Fruit fly (Drosophila melanogaster) whole organism, embryonic: ENCODE data around the gene Nsun5.

Experiments used
- Atf6 ChIP-seq: fragments of 200-800 bp; sonication (Bioruptor generic); IDR thresholded peaks from 2 replicates; pipeline ENCODE4 v1.3.6; 2022; ENCODE audit warnings: missing biosample characterization, missing genetic modification characterization
- CG10654 ChIP-seq: fragments of 200-800 bp; sonication (Bioruptor generic); optimal IDR thresholded peaks from 2 replicates; lab custom pipeline; 2016; ENCODE audit warnings: missing biosample characterization, missing genetic modification characterization
- CG12071 ChIP-seq: fragments of 200-800 bp; sonication (Bioruptor generic); optimal IDR thresholded peaks from 3 replicates; lab custom pipeline; 2018; ENCODE audit warnings: missing biosample characterization, mild to moderate bottlenecking, missing genetic modification characterization
- CG12236 ChIP-seq: fragments of 200-800 bp; sonication (Bioruptor generic); optimal IDR thresholded peaks from 2 replicates; lab custom pipeline; 2016; ENCODE audit warnings: missing biosample characterization, missing genetic modification characterization
- CG13894 ChIP-seq: fragments of 200-800 bp; sonication (Bioruptor generic); optimal IDR thresholded peaks from 3 replicates; lab custom pipeline; 2018; ENCODE audit warnings: missing biosample characterization, mild to moderate bottlenecking, missing genetic modification characterization, moderate library complexity
- CG15696 ChIP-seq: fragments of 200-800 bp; sonication (Bioruptor generic); optimal IDR thresholded peaks from 2 replicates; lab custom pipeline; 2019; ENCODE audit warnings: missing biosample characterization, mild to moderate bottlenecking, missing genetic modification characterization, moderate library complexity
- CG1602 ChIP-seq: fragments of 200-800 bp; sonication (Bioruptor generic); optimal IDR thresholded peaks from 3 replicates; lab custom pipeline; 2016; ENCODE audit warnings: missing biosample characterization, missing genetic modification characterization
- CG1603 ChIP-seq: fragments of 200-800 bp; sonication (Bioruptor generic); optimal IDR thresholded peaks from 2 replicates; lab custom pipeline; 2019; ENCODE audit warnings: missing biosample characterization, mild to moderate bottlenecking, missing genetic modification characterization, moderate library complexity
- CG16815 ChIP-seq: fragments of 200-800 bp; sonication (Bioruptor generic); optimal IDR thresholded peaks from 3 replicates; lab custom pipeline; 2017; ENCODE audit warnings: missing biosample characterization, mild to moderate bottlenecking, missing genetic modification characterization
- CG17328 ChIP-seq: fragments of 200-800 bp; sonication (Bioruptor generic); IDR thresholded peaks from 2 replicates; pipeline ENCODE4 v1.3.6; 2022; ENCODE audit warnings: missing biosample characterization, missing genetic modification characterization
- CG18476 ChIP-seq: fragments of 200-800 bp; sonication (Bioruptor generic); optimal IDR thresholded peaks from 2 replicates; lab custom pipeline; 2016; ENCODE audit warnings: missing biosample characterization, mild to moderate bottlenecking, missing genetic modification characterization
- CG3838 ChIP-seq: fragments of 200-800 bp; sonication (Bioruptor generic); optimal IDR thresholded peaks from 3 replicates; lab custom pipeline; 2016; ENCODE audit warnings: missing biosample characterization, missing genetic modification characterization
- CG4360 ChIP-seq: fragments of 200-800 bp; sonication (Bioruptor generic); IDR thresholded peaks from 2 replicates; pipeline ENCODE4 v1.3.6; 2022; ENCODE audit warnings: missing biosample characterization, missing genetic modification characterization
- CG5180 ChIP-seq: fragments of 200-800 bp; sonication (Bioruptor generic); optimal IDR thresholded peaks from 3 replicates; lab custom pipeline; 2017; ENCODE audit warnings: missing biosample characterization, missing genetic modification characterization, mild to moderate bottlenecking, moderate library complexity, missing genetic modification reagents
- CG8359 ChIP-seq: fragments of 200-800 bp; sonication (Bioruptor generic); optimal IDR thresholded peaks from 2 replicates; lab custom pipeline; 2017; ENCODE audit warnings: missing biosample characterization, mild to moderate bottlenecking, missing genetic modification characterization, borderline replicate concordance
- CG8765 ChIP-seq: fragments of 200-800 bp; sonication (Bioruptor generic); IDR thresholded peaks from 2 replicates; pipeline ENCODE4 v1.3.6; 2022; ENCODE audit warnings: missing biosample characterization, missing genetic modification characterization
- CoRest ChIP-seq: fragments of 200-800 bp; sonication (Bioruptor generic); optimal IDR thresholded peaks from 3 replicates; lab custom pipeline; 2018; ENCODE audit warnings: missing biosample characterization, mild to moderate bottlenecking, missing genetic modification characterization, moderate library complexity
- CrebB ChIP-seq: fragments of 200-800 bp; sonication (Bioruptor generic); optimal IDR thresholded peaks from 3 replicates; lab custom pipeline; 2018; ENCODE audit warnings: missing biosample characterization, mild to moderate bottlenecking, missing genetic modification characterization
- D ChIP-seq, 2 experiments: fragments of 200-800 bp in 1 of 2; fragments of >200 bp in 1 of 2; sonication (Bioruptor generic) in 1 of 2; optimal IDR thresholded peaks; 2 replicates in 1 of 2; 3 replicates in 1 of 2; lab custom pipeline; 2017; ENCODE audit warnings: mild to moderate bottlenecking in 1 of 2, missing biosample characterization in 1 of 2, missing genetic modification characterization in 1 of 2, missing genetic modification reagents in 1 of 2
- Dll ChIP-seq: fragments of 200-800 bp; sonication (Bioruptor generic); IDR thresholded peaks from 4 replicates; pipeline ENCODE4 v1.3.6; 2022; ENCODE audit warnings: missing biosample characterization, missing genetic modification characterization; ENCODE audit not compliant: partially characterized antibody
- E2f1 ChIP-seq: fragments of 200-800 bp; sonication (Bioruptor generic); IDR thresholded peaks from 2 replicates; pipeline ENCODE4 v1.3.6; 2022; ENCODE audit warnings: missing biosample characterization, missing genetic modification characterization
- Hand ChIP-seq: fragments of 200-800 bp; sonication (Bioruptor generic); optimal IDR thresholded peaks from 2 replicates; lab custom pipeline; 2017; ENCODE audit warnings: mild to moderate bottlenecking, missing biosample characterization, missing genetic modification reagents, missing genetic modification characterization
- Nf-YA ChIP-seq: fragments of 200-800 bp; sonication (Bioruptor generic); IDR thresholded peaks from 2 replicates; pipeline ENCODE4 v1.3.6; 2022; ENCODE audit warnings: missing biosample characterization, missing genetic modification characterization
- Oli ChIP-seq: fragments of 200-800 bp; sonication (Bioruptor generic); optimal IDR thresholded peaks from 2 replicates; lab custom pipeline; 2018; ENCODE audit warnings: missing biosample characterization, mild to moderate bottlenecking, missing genetic modification characterization, moderate library complexity
- Ptx1 ChIP-seq: fragments of 200-800 bp; sonication (Bioruptor generic); IDR thresholded peaks from 2 replicates; pipeline ENCODE4 v1.3.6; 2022; ENCODE audit warnings: missing biosample characterization, missing genetic modification characterization
- Sox100B ChIP-seq: fragments of 200-800 bp; sonication (Bioruptor generic); optimal IDR thresholded peaks from 3 replicates; lab custom pipeline; 2018; ENCODE audit warnings: missing biosample characterization, mild to moderate bottlenecking, missing genetic modification characterization
- Vsx1 ChIP-seq: fragments of 200-800 bp; sonication (Bioruptor generic); optimal IDR thresholded peaks from 2 replicates; lab custom pipeline; 2017; ENCODE audit warnings: missing biosample characterization, mild to moderate bottlenecking, missing genetic modification characterization, missing genetic modification reagents
- Xbp1 ChIP-seq: fragments of 200-800 bp; sonication (Bioruptor generic); optimal IDR thresholded peaks from 3 replicates; lab custom pipeline; 2016; ENCODE audit warnings: missing biosample characterization, mild to moderate bottlenecking, missing genetic modification characterization
- bsh ChIP-seq, 2 experiments: fragments of 200-800 bp; sonication (Bioruptor generic); optimal IDR thresholded peaks; 2 replicates each; lab custom pipeline; 2017 to 2018; ENCODE audit warnings: mild to moderate bottlenecking in 2 of 2, missing biosample characterization in 2 of 2, missing genetic modification characterization in 2 of 2, moderate library complexity in 1 of 2
- btn ChIP-seq: fragments of 200-800 bp; sonication (Bioruptor generic); optimal IDR thresholded peaks from 2 replicates; lab custom pipeline; 2016; ENCODE audit warnings: missing biosample characterization, missing genetic modification characterization
- ci ChIP-seq: fragments of 200-800 bp; sonication (Bioruptor generic); IDR thresholded peaks from 3 replicates; pipeline ENCODE4 v1.3.6; 2022; ENCODE audit warnings: missing biosample characterization, missing genetic modification characterization
- crp ChIP-seq, 2 experiments: fragments of 200-800 bp; sonication (Bioruptor generic); optimal IDR thresholded peaks; 2 replicates in 1 of 2; 3 replicates in 1 of 2; lab custom pipeline; 2017; ENCODE audit warnings: missing biosample characterization in 2 of 2, missing genetic modification characterization in 2 of 2, mild to moderate bottlenecking in 1 of 2, moderate library complexity in 1 of 2
- ewg ChIP-seq: fragments of 200-800 bp; sonication (Bioruptor generic); optimal IDR thresholded peaks from 3 replicates; lab custom pipeline; 2017; ENCODE audit warnings: mild to moderate bottlenecking, missing biosample characterization, missing genetic modification reagents, missing genetic modification characterization
- fd64A ChIP-seq: fragments of 200-800 bp; sonication (Bioruptor generic); optimal IDR thresholded peaks from 3 replicates; lab custom pipeline; 2018; ENCODE audit warnings: missing biosample characterization, mild to moderate bottlenecking, missing genetic modification characterization
- gce ChIP-seq: fragments of 200-800 bp; sonication (Bioruptor generic); IDR thresholded peaks from 3 replicates; pipeline ENCODE4 v1.3.6; 2022; ENCODE audit warnings: missing biosample characterization, missing genetic modification characterization
- gsb-n ChIP-seq: fragments of 200-800 bp; sonication (Bioruptor generic); optimal IDR thresholded peaks from 3 replicates; lab custom pipeline; 2018; ENCODE audit warnings: missing biosample characterization, mild to moderate bottlenecking, missing genetic modification characterization
- jing ChIP-seq: fragments of 200-800 bp; sonication (Bioruptor generic); optimal IDR thresholded peaks from 2 replicates; lab custom pipeline; 2018; ENCODE audit warnings: missing biosample characterization, mild to moderate bottlenecking, missing genetic modification characterization
- ken ChIP-seq: fragments of 200-800 bp; sonication (Bioruptor generic); IDR thresholded peaks from 3 replicates; pipeline ENCODE4 v1.3.6; 2022; ENCODE audit warnings: missing biosample characterization, missing genetic modification characterization
- knrl ChIP-seq: fragments of 200-800 bp; sonication (Bioruptor generic); IDR thresholded peaks from 3 replicates; pipeline ENCODE4 v1.3.6; 2022; ENCODE audit warnings: missing biosample characterization, missing genetic modification characterization; ENCODE audit not compliant: partially characterized antibody
- lov ChIP-seq, 2 experiments: fragments of 200-800 bp in 1 of 2; fragments of >200 bp in 1 of 2; sonication (Bioruptor generic) in 1 of 2; IDR thresholded peaks in 1 of 2; optimal IDR thresholded peaks in 1 of 2; 2 replicates in 1 of 2; 3 replicates in 1 of 2; pipeline versions ENCODE4 v1.3.6 to Lab custom; 2017 to 2022; ENCODE audit warnings: missing biosample characterization in 1 of 2, missing genetic modification characterization in 1 of 2
- p53 ChIP-seq: fragments of 200-800 bp; sonication (Bioruptor generic); optimal IDR thresholded peaks from 2 replicates; lab custom pipeline; 2016; ENCODE audit warnings: missing biosample characterization, missing genetic modification characterization
- pb ChIP-seq: fragments of 200-800 bp; sonication (Bioruptor generic); optimal IDR thresholded peaks from 3 replicates; lab custom pipeline; 2016; ENCODE audit warnings: missing biosample characterization, missing genetic modification characterization
- pum ChIP-seq: fragments of 200-800 bp; sonication (Bioruptor generic); optimal IDR thresholded peaks from 2 replicates; lab custom pipeline; 2016; ENCODE audit warnings: missing biosample characterization, missing genetic modification characterization
- sd ChIP-seq: fragments of 200-800 bp; sonication (Bioruptor generic); optimal IDR thresholded peaks from 3 replicates; lab custom pipeline; 2018; ENCODE audit warnings: missing biosample characterization, mild to moderate bottlenecking, missing genetic modification characterization, moderate library complexity
- slou ChIP-seq: fragments of 200-800 bp; sonication (Bioruptor generic); optimal IDR thresholded peaks from 3 replicates; lab custom pipeline; 2016; ENCODE audit warnings: missing biosample characterization, missing genetic modification characterization
- slp2 ChIP-seq: fragments of 200-800 bp; sonication (Bioruptor generic); optimal IDR thresholded peaks from 2 replicates; lab custom pipeline; 2016; ENCODE audit warnings: missing biosample characterization, missing genetic modification characterization
- ssp ChIP-seq: fragments of 200-800 bp; sonication (Bioruptor generic); IDR thresholded peaks from 2 replicates; pipeline ENCODE4 v1.3.6; 2022; ENCODE audit warnings: missing biosample characterization, missing genetic modification characterization
- tio ChIP-seq: fragments of 200-800 bp; sonication (Bioruptor generic); optimal IDR thresholded peaks from 2 replicates; lab custom pipeline; 2017; ENCODE audit warnings: missing biosample characterization, missing genetic modification characterization, inconsistent platforms
- wor ChIP-seq: fragments of 200-800 bp; sonication (Bioruptor generic); IDR thresholded peaks from 2 replicates; pipeline ENCODE4 v1.3.6; 2022; ENCODE audit warnings: missing biosample characterization, missing genetic modification characterization

The Nsun5 gene

dm6 chr3R:19182848-19183247, 20.7 kb upstream of the Nsun5 start:
- peak; percentile 51 for TF ChIP-seq CG1603
- TF ChIP-seq CoRest (tag; lab: Kevin White, UChicago), result no peak
- no peak for TF ChIP-seq pum (GFP tag; lab: Kevin White, UChicago)
- no peak for TF ChIP-seq Xbp1 (GFP tag; lab: Kevin White, UChicago)
- peak; percentile 4 to 37 for TF ChIP-seq bsh (GFP tag; optimal IDR thresholded peaks at IDR 0.05; lab: Kevin White, UChicago)
- 0 out of 2 replicates have a peak, but pooled peaks have one; percentile 17 for TF ChIP-seq Nf-YA (GFP tag; lab: Robert Waterston, UW)
- no peak for TF ChIP-seq CG18476 (GFP tag; lab: Kevin White, UChicago)
- peak; percentile 75; the same call in 1 of the 3 replicates for TF ChIP-seq gce
- peak; percentile 81 for TF ChIP-seq ci (GFP tag; lab: Robert Waterston, UW)
- TF ChIP-seq CG8765 (GFP tag; lab: Robert Waterston, UW), result no peak
- TF ChIP-seq CG8359 (GFP tag; lab: Kevin White, UChicago), result no peak
- TF ChIP-seq knrl (GFP tag; lab: Robert Waterston, UW), result no peak
- TF ChIP-seq lov (optimal IDR thresholded peaks at IDR 0.05; lab: Kevin White, UChicago), result no peak
- no peak for TF ChIP-seq lov (GFP tag; IDR thresholded peaks at IDR 0.05; lab: Robert Waterston, UW)
- no peak for TF ChIP-seq D (optimal IDR thresholded peaks at IDR 0.05; lab: Kevin White, UChicago)
- TF ChIP-seq D (GFP tag; optimal IDR thresholded peaks at IDR 0.05; lab: Kevin White, UChicago), result peak; percentile 56
- TF ChIP-seq CrebB (tag; lab: Kevin White, UChicago), result no peak
- TF ChIP-seq CG5180 (GFP tag; lab: Kevin White, UChicago), result peak; percentile 37
- TF ChIP-seq CG12236 (GFP tag; lab: Kevin White, UChicago), result no peak
- no peak for TF ChIP-seq E2f1 (GFP tag; lab: Robert Waterston, UW)
- TF ChIP-seq Sox100B (GFP tag; lab: Kevin White, UChicago), result peak; percentile 35
- no peak for TF ChIP-seq Atf6 (GFP tag; lab: Robert Waterston, UW)
- TF ChIP-seq CG3838 (GFP tag; lab: Kevin White, UChicago), result no peak
- no peak for TF ChIP-seq pb
- TF ChIP-seq ewg (GFP tag; lab: Kevin White, UChicago), result peak; percentile 42
- TF ChIP-seq slp2 (GFP tag; lab: Kevin White, UChicago), result no peak
- no peak for TF ChIP-seq sd
- no peak for TF ChIP-seq CG1602
- no peak for TF ChIP-seq p53
- peak; percentile 4 for TF ChIP-seq CG12071
- no peak for TF ChIP-seq Oli (tag; lab: Kevin White, UChicago)
- TF ChIP-seq Hand, result no peak
- no peak for TF ChIP-seq CG10654 (GFP tag; lab: Kevin White, UChicago)
- TF ChIP-seq CG15696 (tag; lab: Kevin White, UChicago), result no peak
- TF ChIP-seq Ptx1 (GFP tag; lab: Robert Waterston, UW), result 0 out of 2 replicates have a peak, but pooled peaks have one; percentile 13
- TF ChIP-seq CG4360 (GFP tag; lab: Robert Waterston, UW), result peak; percentile 16; the same call in 1 of the 2 replicates
- peak; percentile 56 for TF ChIP-seq fd64A (GFP tag; lab: Kevin White, UChicago)
- TF ChIP-seq slou (GFP tag; lab: Kevin White, UChicago), result no peak
- TF ChIP-seq btn (GFP tag; lab: Kevin White, UChicago), result no peak
- peak; percentile 60; the same call in 1 of the 3 replicates for TF ChIP-seq ken (GFP tag; lab: Robert Waterston, UW)
- TF ChIP-seq CG16815 (GFP tag; lab: Kevin White, UChicago), result no peak
- TF ChIP-seq tio (GFP tag; lab: Kevin White, UChicago), result no peak
- no peak for TF ChIP-seq CG17328 (GFP tag; lab: Robert Waterston, UW)
- TF ChIP-seq crp (GFP tag; optimal IDR thresholded peaks at IDR 0.05; lab: Kevin White, UChicago), result no peak
- peak; percentile 18 for TF ChIP-seq gsb-n (tag; lab: Kevin White, UChicago)
- no peak for TF ChIP-seq CG13894
- TF ChIP-seq wor (GFP tag; lab: Robert Waterston, UW), result no peak
- no peak for TF ChIP-seq jing
- TF ChIP-seq Dll (GFP tag; lab: Robert Waterston, UW), result no peak
- TF ChIP-seq Vsx1 (GFP tag; lab: Kevin White, UChicago), result no peak
- TF ChIP-seq ssp, result no peak
